Fruit fly (Drosophila melanogaster): ENCODE results near the gene yellow-k.

yellow-k gene

dm6 chr3L:15563058-15563850, 42.8 kb downstream of the yellow-k start, which contains the start of the genes CG7739 and SCCRO (continued):
- TF ChIP-seq Taf1 (GFP tag; IDR thresholded peaks at IDR 0.05): 0 out of 2 replicates have a peak, but pooled peaks have one; percentile 5
- TF ChIP-seq Lhr (GFP tag; optimal IDR thresholded peaks at IDR 0.05): no peak
- TF ChIP-seq nom (GFP tag; optimal IDR thresholded peaks at IDR 0.05): no peak
- TF ChIP-seq Stat92E (GFP tag; optimal IDR thresholded peaks at IDR 0.05): no peak
- peak; percentile 46; the same call in 1 of the 2 replicates for TF ChIP-seq Awh (GFP tag; IDR thresholded peaks at IDR 0.05)
- peak; percentile 50 for TF ChIP-seq trem (tag; optimal IDR thresholded peaks at IDR 0.05)
- TF ChIP-seq CG15073 (GFP tag; optimal IDR thresholded peaks at IDR 0.05): peak; percentile 96
- TF ChIP-seq CG34224 (GFP tag; IDR thresholded peaks at IDR 0.05; ENCODE audit: partially characterized antibody): peak; percentile 56; the same call in 1 of the 3 replicates
- peak; percentile 61 for TF ChIP-seq unpg (GFP tag; optimal IDR thresholded peaks at IDR 0.05)
- peak; percentile 70; the same call in 2 of the 3 replicates for TF ChIP-seq dysf (GFP tag; IDR thresholded peaks at IDR 0.05)
- peak; percentile 74 for TF ChIP-seq CG2678 (tag; optimal IDR thresholded peaks at IDR 0.05)
- peak; percentile 51 for TF ChIP-seq CG13296 (GFP tag; optimal IDR thresholded peaks at IDR 0.05)
- TF ChIP-seq ERR (GFP tag; optimal IDR thresholded peaks at IDR 0.05): no peak
- peak; percentile 2 for TF ChIP-seq gro (GFP tag; optimal IDR thresholded peaks at IDR 0.05)
- no peak for TF ChIP-seq sd (tag; optimal IDR thresholded peaks at IDR 0.05)
- TF ChIP-seq Nf-YB (GFP tag; optimal IDR thresholded peaks at IDR 0.05): peak; percentile 27
- peak; percentile 65 for TF ChIP-seq CG17328 (GFP tag; IDR thresholded peaks at IDR 0.05)
- peak; percentile 46; the same call in 2 of the 3 replicates for TF ChIP-seq CG6791 (GFP tag; IDR thresholded peaks at IDR 0.05; ENCODE audit: partially characterized antibody)
- TF ChIP-seq CG43689 (GFP tag; IDR thresholded peaks at IDR 0.05): no peak
- no peak for TF ChIP-seq CTCF (GFP tag; optimal IDR thresholded peaks at IDR 0.05)
- peak; percentile 26 for TF ChIP-seq CG11398 (GFP tag; optimal IDR thresholded peaks at IDR 0.05)
- peak; percentile 48 for TF ChIP-seq Hr3 (GFP tag; optimal IDR thresholded peaks at IDR 0.05)
- peak; percentile 53; the same call in 1 of the 2 replicates for TF ChIP-seq CG8765 (GFP tag; IDR thresholded peaks at IDR 0.05)
- no peak for TF ChIP-seq CG12071 (GFP tag; optimal IDR thresholded peaks at IDR 0.05)
- peak; percentile 36 for TF ChIP-seq pzg (GFP tag; optimal IDR thresholded peaks at IDR 0.05)
- no peak for TF ChIP-seq sima (GFP tag; optimal IDR thresholded peaks at IDR 0.05)
- TF ChIP-seq CG1024 (GFP tag; IDR thresholded peaks at IDR 0.05): peak; percentile 62; the same call in 1 of the 2 replicates
- TF ChIP-seq CG17802 (tag; optimal IDR thresholded peaks at IDR 0.05): peak; percentile 70
- no peak for TF ChIP-seq jigr1 (GFP tag; IDR thresholded peaks at IDR 0.05)
- TF ChIP-seq abd-A (tag; optimal IDR thresholded peaks at IDR 0.05): no peak
- TF ChIP-seq CG9437 (GFP tag; optimal IDR thresholded peaks at IDR 0.05): peak; percentile 56
- TF ChIP-seq CoRest (tag; optimal IDR thresholded peaks at IDR 0.05): peak; percentile 74
- TF ChIP-seq CG2712 (tag; optimal IDR thresholded peaks at IDR 0.05): peak; percentile 78
- TF ChIP-seq CG15601 (tag; optimal IDR thresholded peaks at IDR 0.05): peak; percentile 52
- TF ChIP-seq Hr51 (GFP tag; optimal IDR thresholded peaks at IDR 0.05): peak; percentile 43 to 67
- peak; percentile 93 for TF ChIP-seq CG3995 (GFP tag; optimal IDR thresholded peaks at IDR 0.05)
- peak; percentile 49 for TF ChIP-seq chn (GFP tag; optimal IDR thresholded peaks at IDR 0.05)
- TF ChIP-seq Xbp1 (GFP tag; optimal IDR thresholded peaks at IDR 0.05): peak; percentile 71
- TF ChIP-seq pros (GFP tag; optimal IDR thresholded peaks at IDR 0.05): no peak
- TF ChIP-seq CG12744 (GFP tag; optimal IDR thresholded peaks at IDR 0.05): no peak
- peak; percentile 57 for TF ChIP-seq tap (tag; optimal IDR thresholded peaks at IDR 0.05)
- TF ChIP-seq CG3065 (GFP tag; optimal IDR thresholded peaks at IDR 0.05): no peak
- peak; percentile 46 for TF ChIP-seq lilli (GFP tag; optimal IDR thresholded peaks at IDR 0.05)
- TF ChIP-seq CG18764 (GFP tag; optimal IDR thresholded peaks at IDR 0.05): peak; percentile 36
- TF ChIP-seq Optix (GFP tag; IDR thresholded peaks at IDR 0.05): peak; percentile 67; the same call in 2 of the 3 replicates
- TF ChIP-seq PHDP (tag; optimal IDR thresholded peaks at IDR 0.05): peak; percentile 64
- TF ChIP-seq Dbx (GFP tag; IDR thresholded peaks at IDR 0.05): peak; percentile 72; the same call in 2 of the 3 replicates
- TF ChIP-seq Abd-B (GFP tag; optimal IDR thresholded peaks at IDR 0.05): peak; percentile 68

Data from whole organism, embryonic.